Worm (Caenorhabditis elegans): ENCODE measurements around the gene arrd-8.
A peak's percentile ranks its signal among the peaks of the same experiment; 100 is the strongest.

Gene arrd-8

ce11 chrII:12081454-12081853 lies 16.6 kb downstream of the arrd-8 start:
- TF ChIP-seq ref-1 (GFP tag; conservative IDR thresholded peaks at IDR 0.05) = no peak
- TF ChIP-seq cog-1 (tag; optimal IDR thresholded peaks at IDR 0.05) = no peak
- TF ChIP-seq T22C8.4 (GFP tag; IDR thresholded peaks at IDR 0.05) = no peak
- no peak for TF ChIP-seq ztf-29 (GFP tag; IDR thresholded peaks at IDR 0.05)
- TF ChIP-seq tab-1 (GFP tag; IDR thresholded peaks at IDR 0.05) = no peak
- no peak for TF ChIP-seq klf-2 (GFP tag; conservative IDR thresholded peaks at IDR 0.05)
- TF ChIP-seq ztf-23 (GFP tag; IDR thresholded peaks at IDR 0.05) = no peak
- no peak for TF ChIP-seq flt-1 (GFP tag; IDR thresholded peaks at IDR 0.05)
- no peak for TF ChIP-seq med-1 (GFP tag; optimal IDR thresholded peaks at IDR 0.05; ENCODE audit: insufficient read depth)

ce11 chrII:12088833-12089232 lies 23.9 kb downstream of the arrd-8 start, which contains the start of gene cnt-1:
Gene cnt-1, minus strand, starts transcription at chrII:12088868.
- TF ChIP-seq flt-1 (GFP tag; IDR thresholded peaks at IDR 0.05) = no peak

DNA sequence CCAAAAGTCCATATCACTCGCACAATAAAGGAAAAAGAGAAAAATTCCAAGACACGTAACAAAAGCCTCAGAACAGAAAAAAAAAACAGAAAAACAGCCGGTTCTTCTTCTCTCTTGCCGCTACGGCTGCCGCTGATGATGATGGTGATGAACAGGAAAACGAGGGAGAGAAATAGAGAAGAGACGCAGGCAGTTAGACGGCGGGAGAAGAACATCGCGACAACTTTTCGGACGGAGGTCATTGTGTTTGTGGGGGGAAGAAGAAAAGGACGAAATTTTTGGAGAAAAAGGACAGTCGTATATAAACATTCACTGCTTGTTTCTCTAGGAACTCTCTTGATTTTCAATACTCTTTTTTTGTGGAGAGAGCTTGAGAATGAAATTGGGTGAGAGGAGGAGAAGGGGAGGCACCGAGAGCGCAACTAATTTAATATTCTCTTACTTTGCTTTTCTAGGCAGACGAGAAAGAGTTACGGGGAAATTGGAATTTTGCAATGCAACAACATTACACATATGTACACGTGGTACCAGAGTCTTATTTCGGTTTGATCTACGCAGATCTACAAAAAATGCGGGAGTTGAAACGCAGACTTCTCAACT lies 24.8 kb downstream of the arrd-8 start:
- peak; percentile 10 for TF ChIP-seq cog-1 (tag; optimal IDR thresholded peaks at IDR 0.05)
- no peak for TF ChIP-seq ztf-29 (GFP tag; IDR thresholded peaks at IDR 0.05)
- TF ChIP-seq ref-1 (GFP tag; conservative IDR thresholded peaks at IDR 0.05) = no peak

DNA sequence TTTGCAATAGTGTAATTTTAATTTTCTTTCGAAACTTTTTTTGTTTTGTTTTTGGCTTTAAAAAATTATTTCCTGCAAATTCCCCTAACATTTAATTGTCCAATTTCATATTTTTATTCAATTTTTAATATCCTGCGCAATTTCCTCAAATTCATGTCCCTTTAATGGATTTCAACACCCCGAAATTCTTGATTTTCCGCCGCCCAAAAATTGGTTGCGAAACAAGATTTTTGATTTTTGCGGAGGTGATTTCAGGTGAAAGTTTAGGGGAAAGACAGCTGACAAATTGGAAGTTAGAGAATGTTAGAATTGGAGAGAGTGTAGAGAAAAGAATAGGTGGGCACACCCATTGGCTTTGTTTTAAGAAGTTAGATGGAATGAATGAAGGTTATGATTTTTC lies 30.1 kb downstream of the arrd-8 start:
- TF ChIP-seq flt-1 (GFP tag; IDR thresholded peaks at IDR 0.05) (no peak), klf-2 (GFP tag; conservative IDR thresholded peaks at IDR 0.05) (no peak), cog-1 (tag; optimal IDR thresholded peaks at IDR 0.05) (no peak), ztf-29 (GFP tag; IDR thresholded peaks at IDR 0.05) (no peak), med-1 (GFP tag; optimal IDR thresholded peaks at IDR 0.05; ENCODE audit: insufficient read depth) (no peak), ztf-23 (GFP tag; IDR thresholded peaks at IDR 0.05) (no peak), ref-1 (GFP tag; conservative IDR thresholded peaks at IDR 0.05) (no peak), tab-1 (GFP tag; IDR thresholded peaks at IDR 0.05) (no peak)

ce11 chrII:12098716-12099115 lies 33.8 kb downstream of the arrd-8 start:
- no peak for TF ChIP-seq ztf-23 (GFP tag; IDR thresholded peaks at IDR 0.05)
- no peak for TF ChIP-seq med-1 (GFP tag; optimal IDR thresholded peaks at IDR 0.05; ENCODE audit: insufficient read depth)
- no peak for TF ChIP-seq ref-1 (GFP tag; conservative IDR thresholded peaks at IDR 0.05)
- no peak for TF ChIP-seq flt-1 (GFP tag; IDR thresholded peaks at IDR 0.05)
- TF ChIP-seq klf-2 (GFP tag; conservative IDR thresholded peaks at IDR 0.05) = no peak
- TF ChIP-seq ztf-29 (GFP tag; IDR thresholded peaks at IDR 0.05) = no peak
- no peak for TF ChIP-seq tab-1 (GFP tag; IDR thresholded peaks at IDR 0.05)

- TF ChIP-seq ztf-29 (GFP tag; IDR thresholded peaks at IDR 0.05) (no peak), klf-2 (GFP tag; conservative IDR thresholded peaks at IDR 0.05) (no peak), tab-1 (GFP tag; IDR thresholded peaks at IDR 0.05) (no peak), med-1 (GFP tag; optimal IDR thresholded peaks at IDR 0.05; ENCODE audit: insufficient read depth) (no peak), ztf-23 (GFP tag; IDR thresholded peaks at IDR 0.05) (no peak), ref-1 (GFP tag; conservative IDR thresholded peaks at IDR 0.05) (no peak), flt-1 (GFP tag; IDR thresholded peaks at IDR 0.05) (no peak)
These were observed 35.0 kb downstream of the arrd-8 start, which contains the start of gene Y17G7B.17 for ce11 chrII:12099889-12100288. Gene Y17G7B.17, minus strand, starts transcription at chrII:12099989.

DNA sequence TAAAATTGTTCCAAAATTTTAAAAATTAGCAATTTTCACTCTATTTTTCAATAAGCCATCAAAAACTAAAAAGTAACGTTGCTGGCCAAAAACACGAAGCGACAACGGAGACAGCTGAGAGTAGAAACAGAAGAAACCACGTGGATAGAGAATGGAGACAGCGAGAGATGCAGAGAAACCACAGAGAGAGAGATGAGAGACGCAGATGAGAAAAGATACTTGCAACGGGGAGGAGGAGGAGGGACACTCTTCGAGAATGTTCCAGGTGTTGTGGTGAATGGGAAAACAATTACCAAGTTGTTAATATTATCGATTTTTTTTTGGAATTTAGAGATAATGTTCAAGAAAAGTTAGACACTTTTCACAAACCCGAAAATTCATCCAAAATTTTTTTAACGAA lies 37.5 kb downstream of the arrd-8 start:
- no peak for TF ChIP-seq klf-2 (GFP tag; conservative IDR thresholded peaks at IDR 0.05)
- peak; percentile 60; the same call in 1 of the 2 replicates for TF ChIP-seq ztf-23 (GFP tag; IDR thresholded peaks at IDR 0.05)
- TF ChIP-seq ref-1 (GFP tag; conservative IDR thresholded peaks at IDR 0.05) = no peak
- TF ChIP-seq T22C8.4 (GFP tag; IDR thresholded peaks at IDR 0.05) = peak; percentile 75; the same call in 1 of the 2 replicates
- TF ChIP-seq cog-1 (tag; optimal IDR thresholded peaks at IDR 0.05) = peak; percentile 86
- TF ChIP-seq flt-1 (GFP tag; IDR thresholded peaks at IDR 0.05) = peak; percentile 61; the same call in 1 of the 2 replicates

ce11 chrII:12107840-12108239 lies 43.0 kb downstream of the arrd-8 start, which contains the start of gene Y17G7B.18:
Gene Y17G7B.18, minus strand, starts transcription at chrII:12107857.
- TF ChIP-seq T22C8.4 (GFP tag; IDR thresholded peaks at IDR 0.05) (no peak), ztf-23 (GFP tag; IDR thresholded peaks at IDR 0.05) (0 out of 2 replicates have a peak, but pooled peaks have one; percentile 37)

ce11 chrII:12108843-12109242 lies 44.0 kb downstream of the arrd-8 start:
- TF ChIP-seq T22C8.4 (GFP tag; IDR thresholded peaks at IDR 0.05) (no peak), ztf-23 (GFP tag; IDR thresholded peaks at IDR 0.05) (no peak), ztf-29 (GFP tag; IDR thresholded peaks at IDR 0.05) (no peak), flt-1 (GFP tag; IDR thresholded peaks at IDR 0.05) (no peak), med-1 (GFP tag; optimal IDR thresholded peaks at IDR 0.05; ENCODE audit: insufficient read depth) (no peak), ref-1 (GFP tag; conservative IDR thresholded peaks at IDR 0.05) (no peak), cog-1 (tag; optimal IDR thresholded peaks at IDR 0.05) (no peak), tab-1 (GFP tag; IDR thresholded peaks at IDR 0.05) (no peak), klf-2 (GFP tag; conservative IDR thresholded peaks at IDR 0.05) (no peak)

DNA sequence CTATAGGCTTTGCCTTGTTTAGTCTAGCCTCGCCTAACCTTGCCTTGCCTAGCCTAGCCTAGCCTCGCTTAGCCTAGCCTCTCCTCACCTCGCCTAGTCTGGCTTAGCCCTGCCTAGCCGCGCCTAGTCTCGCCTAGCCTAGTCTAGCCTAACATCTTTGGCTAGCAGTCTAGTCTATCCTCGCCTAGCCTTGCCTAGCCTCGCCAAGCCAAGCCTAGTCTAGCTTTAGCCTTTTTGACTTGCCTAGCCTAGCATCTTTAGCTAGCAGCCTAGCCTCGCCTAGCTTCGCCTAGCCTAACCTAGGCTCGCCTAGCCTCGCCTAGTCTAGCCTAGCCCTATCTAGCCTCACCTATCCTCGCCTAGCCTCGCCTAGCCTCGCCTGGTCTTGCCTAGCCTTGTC lies 46.1 kb downstream of the arrd-8 start:
- TF ChIP-seq ztf-29 (GFP tag; IDR thresholded peaks at IDR 0.05) (no peak), tab-1 (GFP tag; IDR thresholded peaks at IDR 0.05) (no peak), flt-1 (GFP tag; IDR thresholded peaks at IDR 0.05) (no peak), med-1 (GFP tag; optimal IDR thresholded peaks at IDR 0.05; ENCODE audit: insufficient read depth) (no peak), cog-1 (tag; optimal IDR thresholded peaks at IDR 0.05) (no peak), klf-2 (GFP tag; conservative IDR thresholded peaks at IDR 0.05) (no peak), ztf-23 (GFP tag; IDR thresholded peaks at IDR 0.05) (no peak), T22C8.4 (GFP tag; IDR thresholded peaks at IDR 0.05) (no peak), ref-1 (GFP tag; conservative IDR thresholded peaks at IDR 0.05) (no peak)
